Worm (Caenorhabditis elegans) whole organism, late embryonic: ENCODE data around the gene F53C3.1.

Source experiments
- C08G9.2 ChIP-seq: sonication (generic microtip); optimal IDR thresholded peaks from 2 replicates; lab custom pipeline; 2016; ENCODE audit warnings: mild to moderate bottlenecking, missing genetic modification characterization, moderate library complexity, missing compliant biosample characterization
- C38D4.7 ChIP-seq: fragments of 200-800 bp; sonication (Bioruptor generic); optimal IDR thresholded peaks from 2 replicates; lab custom pipeline; 2018; ENCODE audit warnings: mild to moderate bottlenecking, missing genetic modification characterization, moderate library complexity, missing compliant biosample characterization
- K02D7.2 ChIP-seq: sonication (generic microtip); optimal IDR thresholded peaks from 2 replicates; lab custom pipeline; 2017; ENCODE audit warnings: mild to moderate bottlenecking, missing genetic modification characterization, missing compliant biosample characterization
- K09A11.1 ChIP-seq: sonication (generic microtip); optimal IDR thresholded peaks from 2 replicates; lab custom pipeline; 2017; ENCODE audit warnings: antibody characterized with exemption, mild to moderate bottlenecking, missing genetic modification characterization, missing compliant biosample characterization; ENCODE audit not compliant: insufficient read depth
- T23F11.4 ChIP-seq: fragments of 200-800 bp; sonication (Bioruptor generic); optimal IDR thresholded peaks from 2 replicates; lab custom pipeline; 2018; ENCODE audit warnings: mild to moderate bottlenecking, missing genetic modification characterization, missing compliant biosample characterization
- ahr-1 ChIP-seq: sonication (generic microtip); optimal IDR thresholded peaks from 2 replicates; lab custom pipeline; 2016; ENCODE audit warnings: missing genetic modification characterization, missing compliant biosample characterization
- ama-1 ChIP-seq: fragments of 150-350 bp; optimal IDR thresholded peaks from 2 replicates; lab custom pipeline; 2014
- ceh-18 ChIP-seq: sonication (generic microtip); optimal IDR thresholded peaks from 2 replicates; lab custom pipeline; 2016; ENCODE audit warnings: missing genetic modification characterization, missing compliant biosample characterization
- ceh-19 ChIP-seq: fragments of 200-800 bp; sonication (Bioruptor generic); optimal IDR thresholded peaks from 2 replicates; lab custom pipeline; 2018; ENCODE audit warnings: mild to moderate bottlenecking, missing genetic modification characterization, missing compliant biosample characterization
- ceh-2 ChIP-seq: sonication (generic microtip); optimal IDR thresholded peaks from 2 replicates; lab custom pipeline; 2016; ENCODE audit warnings: missing genotype, missing genetic modification characterization, missing compliant biosample characterization
- ceh-22 ChIP-seq: sonication (generic microtip); optimal IDR thresholded peaks from 2 replicates; lab custom pipeline; 2017; ENCODE audit warnings: missing biosample characterization, missing genetic modification characterization
- ceh-30 ChIP-seq: fragments of 150-350 bp; optimal IDR thresholded peaks from 2 replicates; lab custom pipeline; 2014; ENCODE audit warnings: missing biosample characterization, missing genetic modification characterization
- ceh-31 ChIP-seq: sonication (generic microtip); optimal IDR thresholded peaks from 2 replicates; lab custom pipeline; 2016; ENCODE audit warnings: missing genetic modification characterization, missing compliant biosample characterization
- ceh-34 ChIP-seq: sonication (generic microtip); optimal IDR thresholded peaks from 2 replicates; lab custom pipeline; 2016; ENCODE audit warnings: mild to moderate bottlenecking, missing genetic modification characterization, missing compliant biosample characterization
- che-1 ChIP-seq: sonication (generic microtip); optimal IDR thresholded peaks from 2 replicates; lab custom pipeline; 2016; ENCODE audit warnings: mild to moderate bottlenecking, missing genetic modification characterization, missing compliant biosample characterization
- dve-1 ChIP-seq: sonication (generic microtip); optimal IDR thresholded peaks from 2 replicates; lab custom pipeline; 2017; ENCODE audit warnings: antibody characterized with exemption, mild to moderate bottlenecking, missing genetic modification characterization, missing compliant biosample characterization
- elt-2 ChIP-seq: sonication (generic microtip); optimal IDR thresholded peaks from 2 replicates; lab custom pipeline; 2016; ENCODE audit warnings: missing genetic modification reagents, missing genetic modification characterization, missing compliant biosample characterization
- elt-4 ChIP-seq: sonication (generic microtip); optimal IDR thresholded peaks from 2 replicates; lab custom pipeline; 2016; ENCODE audit warnings: missing genetic modification characterization, missing compliant biosample characterization
- eyg-1 ChIP-seq: sonication (generic microtip); optimal IDR thresholded peaks from 2 replicates; lab custom pipeline; 2016; ENCODE audit warnings: missing genotype, missing genetic modification characterization, missing compliant biosample characterization
- fax-1 ChIP-seq: sonication (generic microtip); optimal IDR thresholded peaks from 2 replicates; lab custom pipeline; 2016; ENCODE audit warnings: missing genotype, missing genetic modification characterization, missing compliant biosample characterization
- gmeb-2 ChIP-seq: sonication (generic microtip); optimal IDR thresholded peaks from 2 replicates; lab custom pipeline; 2016; ENCODE audit warnings: missing genetic modification characterization, inconsistent platforms, missing compliant biosample characterization
- hlh-15 ChIP-seq: sonication (generic microtip); optimal IDR thresholded peaks from 2 replicates; lab custom pipeline; 2016; ENCODE audit warnings: missing genetic modification characterization, missing compliant biosample characterization
- hlh-30 ChIP-seq: sonication (generic microtip); optimal IDR thresholded peaks from 2 replicates; lab custom pipeline; 2017; ENCODE audit warnings: antibody characterized with exemption, missing genetic modification characterization, missing compliant biosample characterization; ENCODE audit not compliant: insufficient read depth
- hlh-6 ChIP-seq: sonication (generic microtip); optimal IDR thresholded peaks from 2 replicates; lab custom pipeline; 2016; ENCODE audit warnings: missing genotype, missing genetic modification characterization, missing compliant biosample characterization
- hlh-8 ChIP-seq: sonication (generic microtip); optimal IDR thresholded peaks from 2 replicates; lab custom pipeline; 2016; ENCODE audit warnings: missing genotype, missing genetic modification characterization, missing compliant biosample characterization
- lim-6 ChIP-seq: sonication (generic microtip); optimal IDR thresholded peaks from 2 replicates; lab custom pipeline; 2016; ENCODE audit warnings: missing genetic modification characterization, missing compliant biosample characterization
- madf-2 ChIP-seq: sonication (generic microtip); optimal IDR thresholded peaks from 2 replicates; lab custom pipeline; 2017; ENCODE audit warnings: missing genetic modification characterization, missing compliant biosample characterization
- mec-3 ChIP-seq: sonication (generic microtip); optimal IDR thresholded peaks from 2 replicates; lab custom pipeline; 2016; ENCODE audit warnings: borderline replicate concordance, missing genetic modification characterization, missing compliant biosample characterization
- nfya-1 ChIP-seq: sonication (generic microtip); optimal IDR thresholded peaks from 2 replicates; lab custom pipeline; 2017; ENCODE audit warnings: missing genetic modification characterization, mild to moderate bottlenecking, missing compliant biosample characterization, antibody characterized with exemption, moderate library complexity
- nhr-11 ChIP-seq: fragments of 150-350 bp; optimal IDR thresholded peaks from 2 replicates; lab custom pipeline; 2014; ENCODE audit warnings: missing biosample characterization, missing genetic modification characterization
- npax-4 ChIP-seq: sonication (generic microtip); optimal IDR thresholded peaks from 2 replicates; lab custom pipeline; 2016; ENCODE audit warnings: missing genetic modification characterization, missing compliant biosample characterization
- pax-1 ChIP-seq: fragments of 150-350 bp; optimal IDR thresholded peaks from 2 replicates; lab custom pipeline; 2014; ENCODE audit warnings: missing biosample characterization, missing genetic modification characterization
- pha-2 ChIP-seq: sonication (generic microtip); optimal IDR thresholded peaks from 2 replicates; lab custom pipeline; 2017; ENCODE audit warnings: mild to moderate bottlenecking, missing genetic modification characterization, missing compliant biosample characterization
- pha-4 ChIP-seq: fragments of 150-350 bp; optimal IDR thresholded peaks from 2 replicates; lab custom pipeline; 2018; ENCODE audit warnings: missing biosample characterization, missing genetic modification reagents, missing genetic modification characterization
- pqm-1 ChIP-seq: sonication (generic microtip); optimal IDR thresholded peaks from 2 replicates; lab custom pipeline; 2016; ENCODE audit warnings: missing genetic modification characterization, missing compliant biosample characterization
- ref-2 ChIP-seq: sonication (generic microtip); optimal IDR thresholded peaks from 2 replicates; lab custom pipeline; 2016; ENCODE audit warnings: missing genetic modification characterization, missing compliant biosample characterization
- rnt-1 ChIP-seq: sonication (generic microtip); optimal IDR thresholded peaks from 2 replicates; lab custom pipeline; 2016; ENCODE audit warnings: missing genetic modification characterization, missing compliant biosample characterization
- sox-2 ChIP-seq: fragments of 200-800 bp; sonication (Bioruptor generic); IDR thresholded peaks from 2 replicates; pipeline ENCODE4 v1.3.6; 2022; ENCODE audit warnings: missing genetic modification reagents, missing genetic modification characterization, missing compliant biosample characterization
- sox-4 ChIP-seq: sonication (generic microtip); optimal IDR thresholded peaks from 2 replicates; lab custom pipeline; 2017; ENCODE audit warnings: mild to moderate bottlenecking, missing genetic modification characterization, inconsistent platforms, missing compliant biosample characterization
- tbx-2 ChIP-seq: sonication (generic microtip); optimal IDR thresholded peaks from 2 replicates; lab custom pipeline; 2016; ENCODE audit warnings: missing genetic modification characterization, missing compliant biosample characterization
- tbx-7 ChIP-seq: sonication (generic microtip); optimal IDR thresholded peaks from 2 replicates; lab custom pipeline; 2016; ENCODE audit warnings: missing genotype, missing genetic modification characterization, missing compliant biosample characterization
- ttx-3 ChIP-seq: sonication (generic microtip); optimal IDR thresholded peaks from 2 replicates; lab custom pipeline; 2016; ENCODE audit warnings: missing genetic modification reagents, missing genetic modification characterization, missing compliant biosample characterization
- unc-42 ChIP-seq: sonication (generic microtip); optimal IDR thresholded peaks from 2 replicates; lab custom pipeline; 2016; ENCODE audit warnings: missing genotype, missing genetic modification characterization, missing compliant biosample characterization
- unc-55 ChIP-seq: sonication (generic microtip); optimal IDR thresholded peaks from 2 replicates; lab custom pipeline; 2017; ENCODE audit warnings: missing biosample characterization, missing genetic modification reagents, missing genetic modification characterization
- unc-86 ChIP-seq: sonication (generic microtip); optimal IDR thresholded peaks from 2 replicates; lab custom pipeline; 2016; ENCODE audit warnings: missing genetic modification characterization, missing compliant biosample characterization
- zip-5 ChIP-seq: sonication (generic microtip); optimal IDR thresholded peaks from 2 replicates; lab custom pipeline; 2016; ENCODE audit warnings: missing genetic modification characterization, missing compliant biosample characterization
- ztf-16 ChIP-seq: sonication (generic microtip); optimal IDR thresholded peaks from 2 replicates; lab custom pipeline; 2017; ENCODE audit warnings: missing genetic modification characterization, missing compliant biosample characterization

Gene F53C3.1

ce11 chrII:3958673-3959299, 47.0 kb downstream of the F53C3.1 start:
- TF ChIP-seq elt-2 (tag; lab: Kevin White, UChicago) (peak; percentile 30), che-1 (tag; lab: Kevin White, UChicago) (no peak), ref-2 (tag; lab: Kevin White, UChicago) (peak; percentile 18), tbx-2 (peak; percentile 66), ceh-31 (peak; percentile 14), gmeb-2 (tag; lab: Kevin White, UChicago) (no peak), unc-55 (GFP tag; lab: Kevin White, UChicago) (no peak), C38D4.7 (no peak), hlh-8 (tag; lab: Kevin White, UChicago) (no peak), ztf-16 (no peak), dve-1 (tag; lab: Kevin White, UChicago) (peak; percentile 70), rnt-1 (peak; percentile 22), ceh-34 (peak; percentile 51), tbx-7 (peak; percentile 18), unc-86 (tag; lab: Kevin White, UChicago) (no peak), unc-42 (tag; lab: Kevin White, UChicago) (peak; percentile 82), ceh-18 (tag; lab: Kevin White, UChicago) (peak; percentile 84), elt-4 (tag; lab: Kevin White, UChicago) (no peak), nfya-1 (tag; lab: Kevin White, UChicago) (peak; percentile 41), T23F11.4 (peak; percentile 22), zip-5 (tag; lab: Kevin White, UChicago) (no peak), hlh-6 (tag; lab: Kevin White, UChicago) (no peak), ahr-1 (tag; lab: Kevin White, UChicago) (no peak), ceh-2 (tag; lab: Kevin White, UChicago) (no peak), hlh-30 (tag; lab: Kevin White, UChicago) (peak; percentile 75)

- TF ChIP-seq ceh-31 = peak; percentile 25
- TF ChIP-seq ceh-30 (tag; lab: Kevin White, UChicago) = no peak
- TF ChIP-seq ceh-19 = no peak
- TF ChIP-seq ama-1 (lab: Kevin White, UChicago) = no peak
- no peak for TF ChIP-seq ceh-22 (tag; lab: Kevin White, UChicago)
- no peak for TF ChIP-seq elt-4 (tag; lab: Kevin White, UChicago)
- no peak for TF ChIP-seq eyg-1 (tag; lab: Kevin White, UChicago)
- no peak for TF ChIP-seq pha-4
- no peak for TF ChIP-seq K09A11.1 (tag; lab: Kevin White, UChicago)
- TF ChIP-seq unc-42 (tag; lab: Kevin White, UChicago) = peak; percentile 11
- TF ChIP-seq lim-6 (tag; lab: Kevin White, UChicago) = no peak
- no peak for TF ChIP-seq nhr-11 (tag; lab: Kevin White, UChicago)
- no peak for TF ChIP-seq K02D7.2
- TF ChIP-seq pax-1 (tag; lab: Kevin White, UChicago) = no peak
- no peak for TF ChIP-seq T23F11.4
- peak; percentile 31 for TF ChIP-seq nfya-1 (tag; lab: Kevin White, UChicago)
- no peak for TF ChIP-seq hlh-30 (tag; lab: Kevin White, UChicago)
- no peak for TF ChIP-seq hlh-6 (tag; lab: Kevin White, UChicago)
- TF ChIP-seq sox-2 (GFP tag; lab: Robert Waterston, UW) = no peak
- no peak for TF ChIP-seq pha-2 (tag; lab: Kevin White, UChicago)
- TF ChIP-seq C08G9.2 (tag; lab: Kevin White, UChicago) = no peak
- TF ChIP-seq ttx-3 (tag; lab: Kevin White, UChicago) = peak; percentile 12
- TF ChIP-seq unc-86 (tag; lab: Kevin White, UChicago) = peak; percentile 35
- TF ChIP-seq elt-2 (tag; lab: Kevin White, UChicago) = no peak
- no peak for TF ChIP-seq mec-3 (tag; lab: Kevin White, UChicago)
- TF ChIP-seq npax-4 (tag; lab: Kevin White, UChicago) = no peak
- TF ChIP-seq hlh-15 (tag; lab: Kevin White, UChicago) = no peak
- TF ChIP-seq madf-2 (tag; lab: Kevin White, UChicago) = no peak
- TF ChIP-seq pqm-1 = no peak
- no peak for TF ChIP-seq ahr-1 (tag; lab: Kevin White, UChicago)
- peak; percentile 37 for TF ChIP-seq unc-55 (GFP tag; lab: Kevin White, UChicago)
- TF ChIP-seq fax-1 (tag; lab: Kevin White, UChicago) = no peak
- no peak for TF ChIP-seq ceh-2 (tag; lab: Kevin White, UChicago)
- no peak for TF ChIP-seq C38D4.7
- no peak for TF ChIP-seq sox-4 (tag; lab: Kevin White, UChicago)
Observed at ce11 chrII:3959432-3960102, 47.8 kb downstream of the F53C3.1 start.
